Fruit fly (Drosophila melanogaster) whole organism, embryonic: ENCODE data around the gene CG34305.

Experiments
- Abd-B ChIP-seq: fragments of 200-800 bp; sonication (Bioruptor generic); optimal IDR thresholded peaks from 2 replicates; lab custom pipeline; 2018; ENCODE audit warnings: missing biosample characterization, mild to moderate bottlenecking, missing genetic modification characterization, moderate library complexity
- Bgb ChIP-seq: fragments of 200-800 bp; sonication (Bioruptor generic); IDR thresholded peaks from 2 replicates; pipeline ENCODE4 v1.3.6; 2022; ENCODE audit warnings: missing biosample characterization, missing genetic modification characterization; ENCODE audit not compliant: partially characterized antibody
- CG11456 ChIP-seq: fragments of 200-800 bp; sonication (Bioruptor generic); IDR thresholded peaks from 3 replicates; pipeline ENCODE4 v1.3.6; 2022; ENCODE audit warnings: missing biosample characterization, missing genetic modification characterization
- CG11723 ChIP-seq: fragments of 200-800 bp; sonication (Bioruptor generic); optimal IDR thresholded peaks from 2 replicates; lab custom pipeline; 2017; ENCODE audit warnings: missing biosample characterization, mild to moderate bottlenecking, missing genetic modification characterization
- CG12104 ChIP-seq: fragments of 200-800 bp; sonication (Bioruptor generic); optimal IDR thresholded peaks from 3 replicates; lab custom pipeline; 2016; ENCODE audit warnings: missing biosample characterization, missing genetic modification characterization
- CG12219 ChIP-seq: fragments of 200-800 bp; sonication (Bioruptor generic); optimal IDR thresholded peaks from 3 replicates; lab custom pipeline; 2018; ENCODE audit warnings: missing biosample characterization, mild to moderate bottlenecking, missing genetic modification characterization
- CG13287 ChIP-seq: fragments of 200-800 bp; sonication (Bioruptor generic); IDR thresholded peaks from 2 replicates; pipeline ENCODE4 v1.3.6; 2022; ENCODE audit warnings: missing biosample characterization, missing genetic modification characterization; ENCODE audit not compliant: partially characterized antibody
- CG13424 ChIP-seq: fragments of 200-800 bp; sonication (Bioruptor generic); optimal IDR thresholded peaks from 2 replicates; lab custom pipeline; 2019; ENCODE audit warnings: missing biosample characterization, mild to moderate bottlenecking, missing genetic modification characterization, moderate library complexity
- CG13624 ChIP-seq: fragments of 200-800 bp; sonication (Bioruptor generic); optimal IDR thresholded peaks from 2 replicates; lab custom pipeline; 2016; ENCODE audit warnings: missing biosample characterization, missing genetic modification characterization
- CG14710 ChIP-seq: fragments of 200-800 bp; sonication (Bioruptor generic); optimal IDR thresholded peaks from 3 replicates; lab custom pipeline; 2019; ENCODE audit warnings: missing biosample characterization, mild to moderate bottlenecking, missing genetic modification characterization, moderate library complexity
- CG15269 ChIP-seq: fragments of 200-800 bp; sonication (Bioruptor generic); optimal IDR thresholded peaks from 2 replicates; lab custom pipeline; 2018; ENCODE audit warnings: missing biosample characterization, mild to moderate bottlenecking, missing genetic modification characterization, moderate library complexity
- CG17186 ChIP-seq: fragments of 200-800 bp; sonication (Bioruptor generic); optimal IDR thresholded peaks from 3 replicates; lab custom pipeline; 2017; ENCODE audit warnings: missing biosample characterization, missing genetic modification reagents, missing genetic modification characterization
- CG43689 ChIP-seq: fragments of 200-800 bp; sonication (Bioruptor generic); IDR thresholded peaks from 2 replicates; pipeline ENCODE4 v1.3.6; 2022; ENCODE audit warnings: missing biosample characterization, missing genetic modification characterization
- CG4404 ChIP-seq: fragments of 200-800 bp; sonication (Bioruptor generic); IDR thresholded peaks from 2 replicates; pipeline ENCODE4 v1.3.6; 2022; ENCODE audit warnings: missing biosample characterization, missing genetic modification characterization
- CG4820 ChIP-seq: fragments of 200-800 bp; sonication (Bioruptor generic); optimal IDR thresholded peaks from 3 replicates; lab custom pipeline; 2016; ENCODE audit warnings: missing biosample characterization, missing genetic modification characterization
- CG6254 ChIP-seq: fragments of 200-800 bp; sonication (Bioruptor generic); optimal IDR thresholded peaks from 3 replicates; lab custom pipeline; 2017; ENCODE audit warnings: mild to moderate bottlenecking, missing biosample characterization, missing genetic modification reagents, missing genetic modification characterization
- D19A ChIP-seq: fragments of 200-800 bp; optimal IDR thresholded peaks from 3 replicates; lab custom pipeline; 2019; ENCODE audit warnings: missing biosample characterization, mild to moderate bottlenecking, missing genetic modification characterization, moderate library complexity
- Dad ChIP-seq: fragments of 200-800 bp; sonication (Bioruptor generic); optimal IDR thresholded peaks from 3 replicates; lab custom pipeline; 2016; ENCODE audit warnings: missing biosample characterization, missing genetic modification characterization
- Drgx ChIP-seq: fragments of 200-800 bp; sonication (Bioruptor generic); IDR thresholded peaks from 2 replicates; pipeline ENCODE4 v1.3.6; 2022; ENCODE audit warnings: missing biosample characterization, missing genetic modification characterization
- Ets65A ChIP-seq: fragments of 200-800 bp; sonication (Bioruptor generic); peaks from one replicate; lab custom pipeline; 2016; ENCODE audit warnings: missing biosample characterization, missing genetic modification characterization
- Hmr ChIP-seq: fragments of 200-800 bp; sonication (Bioruptor generic); optimal IDR thresholded peaks from 3 replicates; lab custom pipeline; 2017; ENCODE audit warnings: mild to moderate bottlenecking, missing biosample characterization, missing genetic modification reagents, missing genetic modification characterization
- Lim3 ChIP-seq: fragments of 200-800 bp; sonication (Bioruptor generic); IDR thresholded peaks from 2 replicates; pipeline ENCODE4 v1.3.6; 2022; ENCODE audit warnings: missing biosample characterization, missing genetic modification characterization
- Med ChIP-seq: fragments of 200-800 bp; sonication (Bioruptor generic); peaks from one replicate; lab custom pipeline; 2016; ENCODE audit warnings: missing biosample characterization, missing genetic modification characterization, mild to moderate bottlenecking, inconsistent platforms, moderate library complexity
- Ssrp ChIP-seq: fragments of 200-800 bp; sonication (Bioruptor generic); optimal IDR thresholded peaks from 2 replicates; lab custom pipeline; 2018; ENCODE audit warnings: missing biosample characterization, mild to moderate bottlenecking, missing genetic modification characterization, moderate library complexity
- bbx ChIP-seq: fragments of 200-800 bp; sonication (Bioruptor generic); IDR thresholded peaks from 2 replicates; pipeline ENCODE4 v1.3.6; 2022; ENCODE audit warnings: missing biosample characterization, missing genetic modification characterization; ENCODE audit not compliant: partially characterized antibody
- bcd ChIP-seq: fragments of 200-800 bp; sonication (Bioruptor generic); optimal IDR thresholded peaks from 2 replicates; lab custom pipeline; 2017; ENCODE audit warnings: missing biosample characterization, mild to moderate bottlenecking, missing genetic modification characterization
- br ChIP-seq: fragments of >200 bp; optimal IDR thresholded peaks from 2 replicates; lab custom pipeline; 2017
- chif ChIP-seq, 2 experiments: fragments of 200-800 bp; sonication (Bioruptor generic); optimal IDR thresholded peaks; 3 replicates each; lab custom pipeline; 2016; ENCODE audit warnings: missing biosample characterization in 2 of 2, missing genetic modification characterization in 2 of 2
- chn ChIP-seq: fragments of 200-800 bp; sonication (Bioruptor generic); optimal IDR thresholded peaks from 2 replicates; lab custom pipeline; 2016; ENCODE audit warnings: missing biosample characterization, missing genetic modification characterization
- disco-r ChIP-seq: fragments of 200-800 bp; sonication (Bioruptor generic); optimal IDR thresholded peaks from 2 replicates; lab custom pipeline; 2016; ENCODE audit warnings: missing biosample characterization, missing genetic modification characterization
- dmrt99B ChIP-seq: fragments of 200-800 bp; sonication (Bioruptor generic); optimal IDR thresholded peaks from 2 replicates; lab custom pipeline; 2018; ENCODE audit warnings: missing biosample characterization, mild to moderate bottlenecking, missing genetic modification characterization, moderate library complexity
- emc ChIP-seq: fragments of 200-800 bp; sonication (Bioruptor generic); optimal IDR thresholded peaks from 2 replicates; lab custom pipeline; 2016; ENCODE audit warnings: missing biosample characterization, missing genetic modification characterization
- ken ChIP-seq: fragments of 200-800 bp; sonication (Bioruptor generic); IDR thresholded peaks from 3 replicates; pipeline ENCODE4 v1.3.6; 2022; ENCODE audit warnings: missing biosample characterization, missing genetic modification characterization
- peb ChIP-seq: fragments of 200-800 bp; sonication (Bioruptor generic); IDR thresholded peaks from 2 replicates; pipeline ENCODE4 v1.3.6; 2022; ENCODE audit warnings: missing biosample characterization, missing genetic modification characterization
- prd ChIP-seq, 3 experiments: fragments of >200 bp in 2 of 3; fragments of 200-800 bp in 1 of 3; sonication (Bioruptor generic) in 1 of 3; optimal IDR thresholded peaks in 2 of 3; IDR thresholded peaks in 1 of 3; 2 replicates in 2 of 3; 3 replicates in 1 of 3; pipeline versions ENCODE4 v1.3.6 to Lab custom; 2017 to 2022; ENCODE audit warnings: missing biosample characterization in 1 of 3, missing genetic modification characterization in 1 of 3
- pros ChIP-seq: fragments of 200-800 bp; sonication (Bioruptor generic); optimal IDR thresholded peaks from 3 replicates; lab custom pipeline; 2019; ENCODE audit warnings: missing biosample characterization, mild to moderate bottlenecking, missing genetic modification characterization, moderate library complexity
- pum ChIP-seq: fragments of 200-800 bp; sonication (Bioruptor generic); optimal IDR thresholded peaks from 2 replicates; lab custom pipeline; 2016; ENCODE audit warnings: missing biosample characterization, missing genetic modification characterization
- sc ChIP-seq, 3 experiments: fragments of >200 bp in 2 of 3; fragments of 200-800 bp in 1 of 3; sonication (Bioruptor generic) in 1 of 3; optimal IDR thresholded peaks; 2 replicates in 2 of 3; 3 replicates in 1 of 3; lab custom pipeline; 2017; ENCODE audit warnings: mild to moderate bottlenecking in 1 of 3, missing biosample characterization in 1 of 3, missing genetic modification characterization in 1 of 3, missing genetic modification reagents in 1 of 3
- sens-2 ChIP-seq: fragments of 200-800 bp; sonication (Bioruptor generic); IDR thresholded peaks from 2 replicates; pipeline ENCODE4 v1.3.6; 2022; ENCODE audit warnings: missing biosample characterization, missing genetic modification characterization
- sima ChIP-seq: fragments of 200-800 bp; sonication (Bioruptor generic); optimal IDR thresholded peaks from 2 replicates; lab custom pipeline; 2016; ENCODE audit warnings: missing biosample characterization, missing genetic modification characterization
- stwl ChIP-seq: fragments of 200-800 bp; sonication (Bioruptor generic); optimal IDR thresholded peaks from 3 replicates; lab custom pipeline; 2018; ENCODE audit warnings: missing biosample characterization, mild to moderate bottlenecking, missing genetic modification characterization, moderate library complexity
- sug ChIP-seq: fragments of 200-800 bp; optimal IDR thresholded peaks from 2 replicates; lab custom pipeline; 2019; ENCODE audit warnings: missing biosample characterization, mild to moderate bottlenecking, missing genetic modification characterization, moderate library complexity

The CG34305 gene

dm6 chr3R:4232139-4233017, 10.6 kb downstream of the CG34305 start, which contains the start of gene CG14641 (continued):
- no peak for TF ChIP-seq sc (optimal IDR thresholded peaks at IDR 0.05; lab: Kevin White, UChicago)
- no peak for TF ChIP-seq sc (GFP tag; optimal IDR thresholded peaks at IDR 0.05; lab: Kevin White, UChicago)
- TF ChIP-seq sima (GFP tag; lab: Kevin White, UChicago), result no peak
- TF ChIP-seq bcd, result no peak
- TF ChIP-seq CG4820 (GFP tag; lab: Kevin White, UChicago), result no peak
- peak; percentile 55; the same call in 1 of the 2 replicates for TF ChIP-seq Bgb
- no peak for TF ChIP-seq CG12219 (GFP tag; lab: Kevin White, UChicago)
- no peak for TF ChIP-seq Lim3
- TF ChIP-seq Med, result no peak
- no peak for TF ChIP-seq CG12104 (GFP tag; lab: Kevin White, UChicago)
- peak; percentile 8; the same call in 1 of the 2 replicates for TF ChIP-seq CG13287 (GFP tag; lab: Robert Waterston, UW)
- no peak for TF ChIP-seq CG43689
- TF ChIP-seq Dad (GFP tag; lab: Kevin White, UChicago), result no peak
- TF ChIP-seq sug (tag; lab: Kevin White, UChicago), result no peak
- no peak for TF ChIP-seq chif (GFP tag; optimal IDR thresholded peaks at IDR 0.05; lab: Kevin White, UChicago)
- no peak for TF ChIP-seq ken (GFP tag; lab: Robert Waterston, UW)
- TF ChIP-seq CG15269, result no peak
- no peak for TF ChIP-seq pum (GFP tag; lab: Kevin White, UChicago)
- TF ChIP-seq CG11723, result peak; percentile 64
- no peak for TF ChIP-seq br
- TF ChIP-seq pros, result no peak
- TF ChIP-seq emc (GFP tag; lab: Kevin White, UChicago), result no peak
- no peak for TF ChIP-seq CG4404 (GFP tag; lab: Robert Waterston, UW)
- TF ChIP-seq Hmr (GFP tag; lab: Kevin White, UChicago), result no peak
- TF ChIP-seq CG13624 (GFP tag; lab: Kevin White, UChicago), result no peak
- no peak for TF ChIP-seq Abd-B
- no peak for TF ChIP-seq stwl (tag; lab: Kevin White, UChicago)
- no peak for TF ChIP-seq CG11456 (GFP tag; lab: Robert Waterston, UW)
- TF ChIP-seq CG14710 (tag; lab: Kevin White, UChicago), result peak; percentile 23
- TF ChIP-seq CG6254 (GFP tag; lab: Kevin White, UChicago), result no peak
- TF ChIP-seq CG13424 (tag; lab: Kevin White, UChicago), result no peak
- TF ChIP-seq CG17186 (GFP tag; lab: Kevin White, UChicago), result no peak
- peak; percentile 82 for TF ChIP-seq Ets65A (GFP tag; lab: Kevin White, UChicago)
- no peak for TF ChIP-seq sens-2 (GFP tag; lab: Robert Waterston, UW)
- TF ChIP-seq chn (GFP tag; lab: Kevin White, UChicago), result no peak
- no peak for TF ChIP-seq Drgx (GFP tag; lab: Robert Waterston, UW)
- TF ChIP-seq dmrt99B (tag; lab: Kevin White, UChicago), result no peak
- TF ChIP-seq D19A, result no peak
- peak; percentile 4 for TF ChIP-seq Ssrp
- TF ChIP-seq bbx (GFP tag; lab: Robert Waterston, UW), result peak; percentile 49
- TF ChIP-seq disco-r (GFP tag; lab: Kevin White, UChicago), result no peak
- TF ChIP-seq prd (optimal IDR thresholded peaks at IDR 0.05; lab: Kevin White, UChicago), result no peak
- TF ChIP-seq prd (GFP tag; IDR thresholded peaks at IDR 0.05; lab: Robert Waterston, UW), result peak; percentile 32; the same call in 1 of the 3 replicates
- no peak for TF ChIP-seq peb
